Fruit fly (Drosophila melanogaster) whole organism, adult: ENCODE results near the gene CG31751.

ENCODE experiments used
- CG11617 ChIP-seq: fragments of 200-800 bp; sonication (Bioruptor generic); optimal IDR thresholded peaks from 2 replicates; lab custom pipeline; 2017; ENCODE audit warnings: mild to moderate bottlenecking, missing biosample characterization, missing genetic modification reagents, missing genetic modification characterization
- CG12768 ChIP-seq: fragments of 200-800 bp; sonication (Bioruptor generic); optimal IDR thresholded peaks from 2 replicates; lab custom pipeline; 2017; ENCODE audit warnings: missing biosample characterization, missing genetic modification characterization, mild to moderate bottlenecking, moderate library complexity, missing genetic modification reagents
- CG14711 ChIP-seq: fragments of 200-800 bp; sonication (Bioruptor generic); optimal IDR thresholded peaks from 2 replicates; lab custom pipeline; 2018; ENCODE audit warnings: missing biosample characterization, mild to moderate bottlenecking, missing genetic modification characterization, moderate library complexity
- CG1620 ChIP-seq: fragments of 200-800 bp; sonication (Bioruptor generic); optimal IDR thresholded peaks from 2 replicates; lab custom pipeline; 2016; ENCODE audit warnings: missing biosample characterization, missing genetic modification characterization
- CG33017 ChIP-seq: fragments of 200-800 bp; sonication (Bioruptor generic); optimal IDR thresholded peaks from 2 replicates; lab custom pipeline; 2018; ENCODE audit warnings: missing biosample characterization, mild to moderate bottlenecking, missing genetic modification characterization, moderate library complexity
- CG5204 ChIP-seq: fragments of 200-800 bp; sonication (Bioruptor generic); optimal IDR thresholded peaks from 2 replicates; lab custom pipeline; 2016; ENCODE audit warnings: missing biosample characterization, missing genetic modification characterization
- CG7045 ChIP-seq: fragments of 200-800 bp; sonication (Bioruptor generic); optimal IDR thresholded peaks from 2 replicates; lab custom pipeline; 2017; ENCODE audit warnings: missing biosample characterization, mild to moderate bottlenecking, missing genetic modification characterization
- CG7101 ChIP-seq: fragments of 200-800 bp; sonication (Bioruptor generic); optimal IDR thresholded peaks from 2 replicates; lab custom pipeline; 2018; ENCODE audit warnings: missing biosample characterization, mild to moderate bottlenecking, missing genetic modification characterization, moderate library complexity
- Clk ChIP-seq: fragments of 200-800 bp; sonication (Bioruptor generic); optimal IDR thresholded peaks from 2 replicates; lab custom pipeline; 2017; ENCODE audit warnings: missing biosample characterization, missing genetic modification characterization
- Crg-1 ChIP-seq: fragments of 200-800 bp; sonication (Bioruptor generic); optimal IDR thresholded peaks from 2 replicates; lab custom pipeline; 2016; ENCODE audit warnings: missing biosample characterization, missing genetic modification characterization
- Hr96 ChIP-seq: fragments of 200-800 bp; sonication (Bioruptor generic); optimal IDR thresholded peaks from 2 replicates; lab custom pipeline; 2016; ENCODE audit warnings: missing biosample characterization, missing genetic modification characterization
- Mnt ChIP-seq: fragments of 200-800 bp; sonication (Bioruptor generic); optimal IDR thresholded peaks from 2 replicates; lab custom pipeline; 2016; ENCODE audit warnings: missing biosample characterization, mild to moderate bottlenecking, missing genetic modification characterization
- bab1 ChIP-seq: fragments of 200-800 bp; sonication (Bioruptor generic); optimal IDR thresholded peaks from 3 replicates; lab custom pipeline; 2019; ENCODE audit warnings: missing biosample characterization, mild to moderate bottlenecking, missing genetic modification characterization, moderate library complexity
- cic ChIP-seq: fragments of 200-800 bp; sonication (Bioruptor generic); optimal IDR thresholded peaks from 2 replicates; lab custom pipeline; 2017; ENCODE audit warnings: missing biosample characterization, mild to moderate bottlenecking, missing genetic modification characterization, moderate library complexity
- cnc ChIP-seq, 2 experiments: fragments of >200 bp; optimal IDR thresholded peaks; 2 replicates each; lab custom pipeline; 2017
- kay ChIP-seq: fragments of 200-800 bp; sonication (Bioruptor generic); peaks from one replicate; lab custom pipeline; 2016; ENCODE audit warnings: missing biosample characterization, missing genetic modification characterization, borderline replicate concordance
- ovo ChIP-seq: fragments of 200-800 bp; sonication (Bioruptor generic); optimal IDR thresholded peaks from 2 replicates; lab custom pipeline; 2016; ENCODE audit warnings: missing biosample characterization, missing genetic modification characterization
- pad ChIP-seq: fragments of 200-800 bp; sonication (Bioruptor generic); optimal IDR thresholded peaks from 3 replicates; lab custom pipeline; 2017; ENCODE audit warnings: missing biosample characterization, missing genetic modification characterization, mild to moderate bottlenecking, moderate library complexity, missing genetic modification reagents
- tj ChIP-seq: fragments of 200-800 bp; sonication (Bioruptor generic); optimal IDR thresholded peaks from 3 replicates; lab custom pipeline; 2017; ENCODE audit warnings: missing biosample characterization, mild to moderate bottlenecking, missing genetic modification characterization, moderate library complexity
- toe ChIP-seq: fragments of 200-800 bp; sonication (Bioruptor generic); optimal IDR thresholded peaks from 2 replicates; lab custom pipeline; 2016; ENCODE audit warnings: missing biosample characterization, missing genetic modification characterization

Gene CG31751

dm6 chr2L:18663395-18663794 is 13.6 kb upstream of the CG31751 start:
- TF ChIP-seq Clk (GFP tag; lab: Kevin White, UChicago) = no peak
- TF ChIP-seq Hr96 (GFP tag; lab: Kevin White, UChicago) = no peak
- TF ChIP-seq bab1 (GFP tag; lab: Kevin White, UChicago) = no peak
- TF ChIP-seq pad (GFP tag; lab: Kevin White, UChicago) = no peak
- no peak for TF ChIP-seq cic
- TF ChIP-seq Mnt (GFP tag; lab: Kevin White, UChicago) = no peak
- no peak for TF ChIP-seq tj
- peak; percentile 6 for TF ChIP-seq kay (GFP tag; lab: Kevin White, UChicago)

dm6 chr2L:18664707-18665550 is 12.1 kb upstream of the CG31751 start:
- TF ChIP-seq kay (GFP tag; lab: Kevin White, UChicago) (no peak), cic (no peak), CG7045 (GFP tag; lab: Kevin White, UChicago) (no peak), Mnt (GFP tag; lab: Kevin White, UChicago) (no peak), tj (no peak), pad (GFP tag; lab: Kevin White, UChicago) (no peak), bab1 (GFP tag; lab: Kevin White, UChicago) (no peak), cnc (optimal IDR thresholded peaks at IDR 0.05; lab: Kevin White, UChicago) (no peak), CG33017 (tag; lab: Kevin White, UChicago) (no peak), toe (GFP tag; lab: Kevin White, UChicago) (no peak)

dm6 chr2L:18665952-18666606 is 10.9 kb upstream of the CG31751 start:
- no peak for TF ChIP-seq cic
- peak; percentile 50 for TF ChIP-seq CG5204 (GFP tag; lab: Kevin White, UChicago)
- TF ChIP-seq tj = no peak
- TF ChIP-seq toe (GFP tag; lab: Kevin White, UChicago) = peak; percentile 35
- TF ChIP-seq CG7101 = no peak
- no peak for TF ChIP-seq ovo (GFP tag; lab: Kevin White, UChicago)
- no peak for TF ChIP-seq cnc (optimal IDR thresholded peaks at IDR 0.05; lab: Kevin White, UChicago)
- TF ChIP-seq CG12768 (GFP tag; lab: Kevin White, UChicago) = no peak
- no peak for TF ChIP-seq CG7045 (GFP tag; lab: Kevin White, UChicago)
- peak; percentile 14 for TF ChIP-seq bab1 (GFP tag; lab: Kevin White, UChicago)
- peak; percentile 43 for TF ChIP-seq CG1620
- TF ChIP-seq Hr96 (GFP tag; lab: Kevin White, UChicago) = peak; percentile 2
- no peak for TF ChIP-seq Clk (GFP tag; lab: Kevin White, UChicago)
- TF ChIP-seq pad (GFP tag; lab: Kevin White, UChicago) = no peak

dm6 chr2L:18671146-18671545 is 5.9 kb upstream of the CG31751 start, which contains the start of gene CG43338:
Gene CG43338, minus strand, starts transcription at chr2L:18671246.
- TF ChIP-seq bab1 (GFP tag; lab: Kevin White, UChicago) (no peak), CG1620 (no peak), CG5204 (GFP tag; lab: Kevin White, UChicago) (no peak), Mnt (GFP tag; lab: Kevin White, UChicago) (no peak), cnc (optimal IDR thresholded peaks at IDR 0.05; lab: Kevin White, UChicago) (no peak), CG7101 (no peak), Clk (GFP tag; lab: Kevin White, UChicago) (no peak), ovo (GFP tag; lab: Kevin White, UChicago) (no peak), Crg-1 (no peak), tj (no peak), CG11617 (no peak), CG7045 (GFP tag; lab: Kevin White, UChicago) (no peak), toe (GFP tag; lab: Kevin White, UChicago) (no peak), CG12768 (GFP tag; lab: Kevin White, UChicago) (no peak), cic (no peak), CG33017 (tag; lab: Kevin White, UChicago) (no peak), pad (GFP tag; lab: Kevin White, UChicago) (no peak), kay (GFP tag; lab: Kevin White, UChicago) (no peak), CG14711 (no peak), Hr96 (GFP tag; lab: Kevin White, UChicago) (no peak)

- TF ChIP-seq ovo (GFP tag; lab: Kevin White, UChicago) = no peak
- TF ChIP-seq CG5204 (GFP tag; lab: Kevin White, UChicago) = no peak
- no peak for TF ChIP-seq Clk (GFP tag; lab: Kevin White, UChicago)
- TF ChIP-seq Hr96 (GFP tag; lab: Kevin White, UChicago) = no peak
- no peak for TF ChIP-seq CG7045 (GFP tag; lab: Kevin White, UChicago)
- TF ChIP-seq CG1620 = no peak
- TF ChIP-seq CG11617 = no peak
- TF ChIP-seq Mnt (GFP tag; lab: Kevin White, UChicago) = no peak
- TF ChIP-seq tj = no peak
- no peak for TF ChIP-seq kay (GFP tag; lab: Kevin White, UChicago)
- no peak for TF ChIP-seq bab1 (GFP tag; lab: Kevin White, UChicago)
- no peak for TF ChIP-seq CG12768 (GFP tag; lab: Kevin White, UChicago)
- no peak for TF ChIP-seq pad (GFP tag; lab: Kevin White, UChicago)
- TF ChIP-seq Crg-1 = no peak
- TF ChIP-seq CG33017 (tag; lab: Kevin White, UChicago) = no peak
- TF ChIP-seq cnc (optimal IDR thresholded peaks at IDR 0.05; lab: Kevin White, UChicago) = no peak
- TF ChIP-seq CG14711 = no peak
Observed at dm6 chr2L:18673185-18673584, 3.8 kb upstream of the CG31751 start, which contains the start of gene CG43339. Gene CG43339, minus strand, starts transcription at chr2L:18673285.
